Worm (Caenorhabditis elegans) whole organism, late embryonic: ENCODE results near the gene srv-30.
"Not testable (repeated sequence)": the region's sequence is repeated elsewhere in the genome, so short reads cannot be mapped to it uniquely, and the experiment has no call there.

ENCODE experiments used
- C38D4.7 ChIP-seq: fragments of 200-800 bp; sonication (Bioruptor generic); optimal IDR thresholded peaks from 2 replicates; lab custom pipeline; 2018; ENCODE audit warnings: mild to moderate bottlenecking, missing genetic modification characterization, moderate library complexity, missing compliant biosample characterization
- K02D7.2 ChIP-seq: sonication (generic microtip); optimal IDR thresholded peaks from 2 replicates; lab custom pipeline; 2017; ENCODE audit warnings: mild to moderate bottlenecking, missing genetic modification characterization, missing compliant biosample characterization
- K09A11.1 ChIP-seq: sonication (generic microtip); optimal IDR thresholded peaks from 2 replicates; lab custom pipeline; 2017; ENCODE audit warnings: antibody characterized with exemption, mild to moderate bottlenecking, missing genetic modification characterization, missing compliant biosample characterization; ENCODE audit not compliant: insufficient read depth
- Y22D7AL.16 ChIP-seq: sonication (generic microtip); optimal IDR thresholded peaks from 2 replicates; lab custom pipeline; 2016; ENCODE audit warnings: missing genetic modification characterization, missing compliant biosample characterization
- ama-1 ChIP-seq: fragments of 150-350 bp; optimal IDR thresholded peaks from 2 replicates; lab custom pipeline; 2014
- ceh-14 ChIP-seq: sonication (generic microtip); optimal IDR thresholded peaks from 2 replicates; lab custom pipeline; 2016; ENCODE audit warnings: missing genotype, missing genetic modification characterization, missing compliant biosample characterization
- ceh-18 ChIP-seq: sonication (generic microtip); optimal IDR thresholded peaks from 2 replicates; lab custom pipeline; 2016; ENCODE audit warnings: missing genetic modification characterization, missing compliant biosample characterization
- ceh-19 ChIP-seq: fragments of 200-800 bp; sonication (Bioruptor generic); optimal IDR thresholded peaks from 2 replicates; lab custom pipeline; 2018; ENCODE audit warnings: mild to moderate bottlenecking, missing genetic modification characterization, missing compliant biosample characterization
- ceh-22 ChIP-seq: sonication (generic microtip); optimal IDR thresholded peaks from 2 replicates; lab custom pipeline; 2017; ENCODE audit warnings: missing biosample characterization, missing genetic modification characterization
- ceh-24 ChIP-seq: sonication (generic microtip); optimal IDR thresholded peaks from 2 replicates; lab custom pipeline; 2016; ENCODE audit warnings: mild to moderate bottlenecking, missing genetic modification characterization, missing compliant biosample characterization
- ceh-31 ChIP-seq: sonication (generic microtip); optimal IDR thresholded peaks from 2 replicates; lab custom pipeline; 2016; ENCODE audit warnings: missing genetic modification characterization, missing compliant biosample characterization
- ceh-45 ChIP-seq: fragments of 200-800 bp; sonication (Bioruptor generic); IDR thresholded peaks from 2 replicates; pipeline ENCODE4 v1.3.6; 2022; ENCODE audit warnings: missing genetic modification reagents, missing genetic modification characterization, missing compliant biosample characterization
- dmd-4 ChIP-seq: sonication (generic microtip); optimal IDR thresholded peaks from 2 replicates; lab custom pipeline; 2016; ENCODE audit warnings: borderline replicate concordance, missing genetic modification characterization, missing compliant biosample characterization
- dve-1 ChIP-seq: sonication (generic microtip); optimal IDR thresholded peaks from 2 replicates; lab custom pipeline; 2017; ENCODE audit warnings: antibody characterized with exemption, mild to moderate bottlenecking, missing genetic modification characterization, missing compliant biosample characterization
- elt-2 ChIP-seq: sonication (generic microtip); optimal IDR thresholded peaks from 2 replicates; lab custom pipeline; 2016; ENCODE audit warnings: missing genetic modification reagents, missing genetic modification characterization, missing compliant biosample characterization
- eyg-1 ChIP-seq: sonication (generic microtip); optimal IDR thresholded peaks from 2 replicates; lab custom pipeline; 2016; ENCODE audit warnings: missing genotype, missing genetic modification characterization, missing compliant biosample characterization
- fax-1 ChIP-seq: sonication (generic microtip); optimal IDR thresholded peaks from 2 replicates; lab custom pipeline; 2016; ENCODE audit warnings: missing genotype, missing genetic modification characterization, missing compliant biosample characterization
- fkh-10 ChIP-seq: fragments of 150-350 bp; optimal IDR thresholded peaks from 2 replicates; lab custom pipeline; 2014; ENCODE audit warnings: missing biosample characterization, missing genetic modification reagents, missing genetic modification characterization
- hlh-13 ChIP-seq: fragments of 200-800 bp; sonication (Bioruptor generic); optimal IDR thresholded peaks from 2 replicates; lab custom pipeline; 2018; ENCODE audit warnings: mild to moderate bottlenecking, missing genetic modification characterization, missing compliant biosample characterization
- hlh-15 ChIP-seq: sonication (generic microtip); optimal IDR thresholded peaks from 2 replicates; lab custom pipeline; 2016; ENCODE audit warnings: missing genetic modification characterization, missing compliant biosample characterization
- hlh-6 ChIP-seq: sonication (generic microtip); optimal IDR thresholded peaks from 2 replicates; lab custom pipeline; 2016; ENCODE audit warnings: missing genotype, missing genetic modification characterization, missing compliant biosample characterization
- lim-6 ChIP-seq: sonication (generic microtip); optimal IDR thresholded peaks from 2 replicates; lab custom pipeline; 2016; ENCODE audit warnings: missing genetic modification characterization, missing compliant biosample characterization
- lin-11 ChIP-seq: fragments of 200-800 bp; sonication (Bioruptor generic); optimal IDR thresholded peaks from 2 replicates; lab custom pipeline; 2018; ENCODE audit warnings: mild to moderate bottlenecking, missing genetic modification characterization, missing compliant biosample characterization
- madf-2 ChIP-seq: sonication (generic microtip); optimal IDR thresholded peaks from 2 replicates; lab custom pipeline; 2017; ENCODE audit warnings: missing genetic modification characterization, missing compliant biosample characterization
- mec-3 ChIP-seq: sonication (generic microtip); optimal IDR thresholded peaks from 2 replicates; lab custom pipeline; 2016; ENCODE audit warnings: borderline replicate concordance, missing genetic modification characterization, missing compliant biosample characterization
- nhr-11 ChIP-seq: fragments of 150-350 bp; optimal IDR thresholded peaks from 2 replicates; lab custom pipeline; 2014; ENCODE audit warnings: missing biosample characterization, missing genetic modification characterization
- nhr-232 ChIP-seq: sonication (generic microtip); optimal IDR thresholded peaks from 2 replicates; lab custom pipeline; 2016; ENCODE audit warnings: missing genetic modification characterization, missing compliant biosample characterization
- npax-4 ChIP-seq: sonication (generic microtip); optimal IDR thresholded peaks from 2 replicates; lab custom pipeline; 2016; ENCODE audit warnings: missing genetic modification characterization, missing compliant biosample characterization
- odd-2 ChIP-seq: sonication (generic microtip); optimal IDR thresholded peaks from 2 replicates; lab custom pipeline; 2017; ENCODE audit warnings: antibody characterized with exemption, mild to moderate bottlenecking, missing genetic modification characterization, missing compliant biosample characterization
- pha-2 ChIP-seq: sonication (generic microtip); optimal IDR thresholded peaks from 2 replicates; lab custom pipeline; 2017; ENCODE audit warnings: mild to moderate bottlenecking, missing genetic modification characterization, missing compliant biosample characterization
- pha-4 ChIP-seq: fragments of 150-350 bp; optimal IDR thresholded peaks from 2 replicates; lab custom pipeline; 2018; ENCODE audit warnings: missing biosample characterization, missing genetic modification reagents, missing genetic modification characterization
- pqm-1 ChIP-seq: sonication (generic microtip); optimal IDR thresholded peaks from 2 replicates; lab custom pipeline; 2016; ENCODE audit warnings: missing genetic modification characterization, missing compliant biosample characterization
- pros-1 ChIP-seq: fragments of 150-350 bp; optimal IDR thresholded peaks from 2 replicates; lab custom pipeline; 2014; ENCODE audit warnings: missing biosample characterization, missing genetic modification reagents, missing genetic modification characterization
- ref-2 ChIP-seq: sonication (generic microtip); optimal IDR thresholded peaks from 2 replicates; lab custom pipeline; 2016; ENCODE audit warnings: missing genetic modification characterization, missing compliant biosample characterization
- rnt-1 ChIP-seq: sonication (generic microtip); optimal IDR thresholded peaks from 2 replicates; lab custom pipeline; 2016; ENCODE audit warnings: missing genetic modification characterization, missing compliant biosample characterization
- sdc-2 ChIP-seq: sonication (generic microtip); optimal IDR thresholded peaks from 2 replicates; lab custom pipeline; 2016; ENCODE audit warnings: missing genotype, missing genetic modification characterization, missing compliant biosample characterization
- sox-2 ChIP-seq: fragments of 200-800 bp; sonication (Bioruptor generic); IDR thresholded peaks from 2 replicates; pipeline ENCODE4 v1.3.6; 2022; ENCODE audit warnings: missing genetic modification reagents, missing genetic modification characterization, missing compliant biosample characterization
- sox-4 ChIP-seq: sonication (generic microtip); optimal IDR thresholded peaks from 2 replicates; lab custom pipeline; 2017; ENCODE audit warnings: mild to moderate bottlenecking, missing genetic modification characterization, inconsistent platforms, missing compliant biosample characterization
- syd-9 ChIP-seq: sonication (generic microtip); optimal IDR thresholded peaks from 2 replicates; lab custom pipeline; 2016; ENCODE audit warnings: mild to moderate bottlenecking, missing genetic modification characterization, moderate library complexity, missing compliant biosample characterization
- ttx-3 ChIP-seq: sonication (generic microtip); optimal IDR thresholded peaks from 2 replicates; lab custom pipeline; 2016; ENCODE audit warnings: missing genetic modification reagents, missing genetic modification characterization, missing compliant biosample characterization
- unc-3 ChIP-seq, 2 experiments: fragments of 200-800 bp in 1 of 2; sonication (Bioruptor generic) in 1 of 2; sonication (generic microtip) in 1 of 2; conservative IDR thresholded peaks in 1 of 2; optimal IDR thresholded peaks in 1 of 2; 2 replicates each; pipeline versions ENCODE4 v1.3.6 to Lab custom; 2016 to 2022; ENCODE audit warnings: missing compliant biosample characterization in 2 of 2, missing genetic modification characterization in 2 of 2, missing genetic modification reagents in 1 of 2
- unc-55 ChIP-seq: sonication (generic microtip); optimal IDR thresholded peaks from 2 replicates; lab custom pipeline; 2017; ENCODE audit warnings: missing biosample characterization, missing genetic modification reagents, missing genetic modification characterization
- zip-5 ChIP-seq: sonication (generic microtip); optimal IDR thresholded peaks from 2 replicates; lab custom pipeline; 2016; ENCODE audit warnings: missing genetic modification characterization, missing compliant biosample characterization

srv-30 gene

ce11 chrIV:6269346-6269745 is at the start of gene srv-30:
Gene srv-30 (minus strand): TSS chrIV:6269446.
- TF ChIP-seq ceh-22 (tag; lab: Kevin White, UChicago) (no peak), fkh-10 (GFP tag; lab: Kevin White, UChicago) (no peak), npax-4 (no peak), Y22D7AL.16 (no peak), ceh-31 (tag; lab: Kevin White, UChicago) (no peak), ceh-14 (tag; lab: Kevin White, UChicago) (no peak), K02D7.2 (tag; lab: Kevin White, UChicago) (no peak), pha-2 (tag; lab: Kevin White, UChicago) (no peak), unc-3 (GFP tag; conservative IDR thresholded peaks at IDR 0.05; lab: Robert Waterston, UW) (no peak), unc-3 (tag; optimal IDR thresholded peaks at IDR 0.05; lab: Kevin White, UChicago) (no peak), ama-1 (lab: Kevin White, UChicago) (no peak), madf-2 (tag; lab: Kevin White, UChicago) (no peak), odd-2 (tag; lab: Kevin White, UChicago) (no peak), dve-1 (tag; lab: Kevin White, UChicago) (no peak), pqm-1 (tag; lab: Kevin White, UChicago) (no peak), pros-1 (no peak), lim-6 (tag; lab: Kevin White, UChicago) (no peak)

ce11 chrIV:6317357-6317756 is 48.1 kb upstream of the srv-30 start, which contains the start of gene Y73B6BL.12:
Gene Y73B6BL.12 (minus strand): TSS chrIV:6317457.
- not testable (repeated sequence) for TF ChIP-seq sdc-2; hlh-15; nhr-11 (tag; lab: Kevin White, UChicago)

- no peak for TF ChIP-seq madf-2 (tag; lab: Kevin White, UChicago)
- TF ChIP-seq hlh-13 (GFP tag; lab: Kevin White, UChicago): no peak
- TF ChIP-seq C38D4.7 (GFP tag; lab: Kevin White, UChicago): no peak
- TF ChIP-seq eyg-1: no peak
- TF ChIP-seq ceh-19 (GFP tag; lab: Kevin White, UChicago): no peak
- no peak for TF ChIP-seq rnt-1 (tag; lab: Kevin White, UChicago)
- no peak for TF ChIP-seq elt-2 (tag; lab: Kevin White, UChicago)
- no peak for TF ChIP-seq sox-4 (tag; lab: Kevin White, UChicago)
- no peak for TF ChIP-seq nhr-232 (tag; lab: Kevin White, UChicago)
- TF ChIP-seq ref-2: no peak
- TF ChIP-seq dve-1 (tag; lab: Kevin White, UChicago): no peak
- no peak for TF ChIP-seq dmd-4 (tag; lab: Kevin White, UChicago)
- TF ChIP-seq hlh-6 (tag; lab: Kevin White, UChicago): no peak
- no peak for TF ChIP-seq ceh-24 (tag; lab: Kevin White, UChicago)
- no peak for TF ChIP-seq ceh-22 (tag; lab: Kevin White, UChicago)
- TF ChIP-seq sox-2: no peak
- no peak for TF ChIP-seq ttx-3 (tag; lab: Kevin White, UChicago)
- TF ChIP-seq zip-5: no peak
- TF ChIP-seq unc-3 (GFP tag; conservative IDR thresholded peaks at IDR 0.05; lab: Robert Waterston, UW): no peak
- TF ChIP-seq unc-3 (tag; optimal IDR thresholded peaks at IDR 0.05; lab: Kevin White, UChicago): no peak
These were observed 38.2 kb upstream of the srv-30 start, which contains the start of gene csp-2 for ce11 chrIV:6307439-6307838. Gene csp-2 (plus strand): TSS chrIV:6307739.

ce11 chrIV:6303642-6304041 is 34.4 kb upstream of the srv-30 start, which contains the start of gene srv-25:
Gene srv-25 (minus strand): TSS chrIV:6303742.
- TF ChIP-seq syd-9 (no peak), ceh-24 (tag; lab: Kevin White, UChicago) (no peak), madf-2 (tag; lab: Kevin White, UChicago) (no peak), lin-11 (tag; lab: Kevin White, UChicago) (no peak), mec-3 (tag; lab: Kevin White, UChicago) (no peak), pha-4 (tag; lab: Kevin White, UChicago) (no peak), hlh-6 (tag; lab: Kevin White, UChicago) (no peak), lim-6 (tag; lab: Kevin White, UChicago) (no peak), K02D7.2 (tag; lab: Kevin White, UChicago) (no peak), fax-1 (tag; lab: Kevin White, UChicago) (no peak), ceh-18 (tag; lab: Kevin White, UChicago) (no peak), odd-2 (tag; lab: Kevin White, UChicago) (no peak), ama-1 (lab: Kevin White, UChicago) (no peak), K09A11.1 (tag; lab: Kevin White, UChicago) (no peak), unc-55 (GFP tag; lab: Kevin White, UChicago) (no peak), fkh-10 (GFP tag; lab: Kevin White, UChicago) (no peak), sdc-2 (no peak), ceh-45 (GFP tag; lab: Robert Waterston, UW) (no peak)
